Fruit fly (Drosophila melanogaster) whole organism, embryonic: ENCODE data around the gene Ugt49B2.

Source experiments
- B-H1 ChIP-seq: fragments of 200-800 bp; sonication (Bioruptor generic); IDR thresholded peaks from 3 replicates; pipeline ENCODE4 v1.3.6; 2022; ENCODE audit warnings: missing biosample characterization, missing genetic modification characterization
- CG10274 ChIP-seq: fragments of 200-800 bp; sonication (Bioruptor generic); optimal IDR thresholded peaks from 3 replicates; lab custom pipeline; 2017; ENCODE audit warnings: missing biosample characterization, mild to moderate bottlenecking, missing genetic modification characterization
- CG11085 ChIP-seq: fragments of 200-800 bp; sonication (Bioruptor generic); IDR thresholded peaks from 2 replicates; pipeline ENCODE4 v1.3.6; 2022; ENCODE audit warnings: missing biosample characterization, missing genetic modification characterization
- CG11560 ChIP-seq: fragments of 200-800 bp; sonication (Bioruptor generic); IDR thresholded peaks from 3 replicates; pipeline ENCODE4 v1.3.6; 2022; ENCODE audit warnings: missing biosample characterization, missing genetic modification characterization
- CG12155 ChIP-seq: fragments of 200-800 bp; sonication (Bioruptor generic); optimal IDR thresholded peaks from 3 replicates; lab custom pipeline; 2016; ENCODE audit warnings: missing biosample characterization, missing genetic modification characterization
- CG1602 ChIP-seq: fragments of 200-800 bp; sonication (Bioruptor generic); optimal IDR thresholded peaks from 3 replicates; lab custom pipeline; 2016; ENCODE audit warnings: missing biosample characterization, missing genetic modification characterization
- CG2120 ChIP-seq: fragments of 200-800 bp; sonication (Bioruptor generic); optimal IDR thresholded peaks from 3 replicates; lab custom pipeline; 2016; ENCODE audit warnings: missing biosample characterization, missing genetic modification characterization
- CG30020 ChIP-seq: fragments of 200-800 bp; optimal IDR thresholded peaks from 2 replicates; lab custom pipeline; 2019; ENCODE audit warnings: missing biosample characterization, mild to moderate bottlenecking, missing genetic modification characterization, moderate library complexity
- CG32767 ChIP-seq: fragments of 200-800 bp; sonication (Bioruptor generic); IDR thresholded peaks from 2 replicates; pipeline ENCODE4 v1.3.6; 2022; ENCODE audit warnings: missing biosample characterization, missing genetic modification characterization
- CG3281 ChIP-seq: fragments of 200-800 bp; sonication (Bioruptor generic); optimal IDR thresholded peaks from 3 replicates; lab custom pipeline; 2017; ENCODE audit warnings: missing biosample characterization, mild to moderate bottlenecking, missing genetic modification characterization
- CG33213 ChIP-seq: fragments of 200-800 bp; sonication (Bioruptor generic); optimal IDR thresholded peaks from 3 replicates; lab custom pipeline; 2016; ENCODE audit warnings: missing biosample characterization, missing genetic modification characterization
- CG34422 ChIP-seq: fragments of 200-800 bp; sonication (Bioruptor generic); IDR thresholded peaks from 3 replicates; pipeline ENCODE4 v1.3.6; 2022; ENCODE audit warnings: missing biosample characterization, missing genetic modification characterization
- CG6175 ChIP-seq: fragments of 200-800 bp; sonication (Bioruptor generic); IDR thresholded peaks from 3 replicates; pipeline ENCODE4 v1.3.6; 2022; ENCODE audit warnings: missing biosample characterization, missing genetic modification characterization
- CG7271 ChIP-seq: fragments of 200-800 bp; sonication (Bioruptor generic); optimal IDR thresholded peaks from 2 replicates; lab custom pipeline; 2018; ENCODE audit warnings: missing biosample characterization, mild to moderate bottlenecking, missing genetic modification characterization, moderate library complexity
- CG8765 ChIP-seq: fragments of 200-800 bp; sonication (Bioruptor generic); IDR thresholded peaks from 2 replicates; pipeline ENCODE4 v1.3.6; 2022; ENCODE audit warnings: missing biosample characterization, missing genetic modification characterization
- CG9727 ChIP-seq: fragments of 200-800 bp; sonication (Bioruptor generic); optimal IDR thresholded peaks from 3 replicates; lab custom pipeline; 2017; ENCODE audit warnings: missing biosample characterization, mild to moderate bottlenecking, missing genetic modification characterization
- CHES-1-like ChIP-seq: fragments of 200-800 bp; sonication (Bioruptor generic); optimal IDR thresholded peaks from 2 replicates; lab custom pipeline; 2016; ENCODE audit warnings: missing biosample characterization, missing genetic modification characterization
- ERR ChIP-seq: fragments of 200-800 bp; sonication (Bioruptor generic); optimal IDR thresholded peaks from 2 replicates; lab custom pipeline; 2016; ENCODE audit warnings: missing biosample characterization, missing genetic modification characterization
- HLHmδ ChIP-seq: fragments of 200-800 bp; sonication (Bioruptor generic); optimal IDR thresholded peaks from 2 replicates; lab custom pipeline; 2018; ENCODE audit warnings: missing biosample characterization, mild to moderate bottlenecking, missing genetic modification characterization, moderate library complexity
- Lim3 ChIP-seq: fragments of 200-800 bp; sonication (Bioruptor generic); IDR thresholded peaks from 2 replicates; pipeline ENCODE4 v1.3.6; 2022; ENCODE audit warnings: missing biosample characterization, missing genetic modification characterization
- MBD-R2 ChIP-seq: fragments of 200-800 bp; sonication (Bioruptor generic); IDR thresholded peaks from 2 replicates; pipeline ENCODE4 v1.3.6; 2022; ENCODE audit warnings: missing biosample characterization, missing genetic modification characterization
- NK7.1 ChIP-seq: fragments of 200-800 bp; sonication (Bioruptor generic); optimal IDR thresholded peaks from 3 replicates; lab custom pipeline; 2016; ENCODE audit warnings: missing biosample characterization, missing genetic modification characterization
- Neu2 ChIP-seq: fragments of 200-800 bp; sonication (Bioruptor generic); optimal IDR thresholded peaks from 3 replicates; lab custom pipeline; 2016; ENCODE audit warnings: missing biosample characterization, missing genetic modification characterization, borderline replicate concordance
- NfI ChIP-seq: fragments of 200-800 bp; sonication (Bioruptor generic); optimal IDR thresholded peaks from 3 replicates; lab custom pipeline; 2018; ENCODE audit warnings: missing biosample characterization, mild to moderate bottlenecking, missing genetic modification characterization, moderate library complexity
- Optix ChIP-seq: fragments of 200-800 bp; sonication (Bioruptor generic); IDR thresholded peaks from 3 replicates; pipeline ENCODE4 v1.3.6; 2022; ENCODE audit warnings: missing biosample characterization, missing genetic modification characterization
- Sin3A ChIP-seq: fragments of >200 bp; optimal IDR thresholded peaks from 2 replicates; lab custom pipeline; 2018
- Xrp1 ChIP-seq: fragments of 200-800 bp; sonication (Bioruptor generic); IDR thresholded peaks from 2 replicates; pipeline ENCODE4 v1.3.6; 2022; ENCODE audit warnings: missing biosample characterization, missing genetic modification characterization
- al ChIP-seq: fragments of 200-800 bp; sonication (Bioruptor generic); IDR thresholded peaks from 2 replicates; pipeline ENCODE4 v1.3.6; 2022; ENCODE audit warnings: missing biosample characterization, missing genetic modification characterization
- az2 ChIP-seq: fragments of 200-800 bp; sonication (Bioruptor generic); optimal IDR thresholded peaks from 3 replicates; lab custom pipeline; 2016; ENCODE audit warnings: missing biosample characterization, missing genetic modification characterization
- bab2 ChIP-seq: fragments of 200-800 bp; sonication (Bioruptor generic); optimal IDR thresholded peaks from 2 replicates; lab custom pipeline; 2016; ENCODE audit warnings: missing biosample characterization, missing genetic modification characterization
- croc ChIP-seq: fragments of 200-800 bp; sonication (Bioruptor generic); conservative IDR thresholded peaks from 3 replicates; pipeline ENCODE4 v1.3.6; 2022; ENCODE audit warnings: missing biosample characterization, missing genetic modification characterization
- dan ChIP-seq: fragments of 200-800 bp; sonication (Bioruptor generic); IDR thresholded peaks from 2 replicates; pipeline ENCODE4 v1.3.6; 2022; ENCODE audit warnings: missing biosample characterization, missing genetic modification characterization
- eve ChIP-seq, 2 experiments: fragments of >200 bp; optimal IDR thresholded peaks; 2 replicates each; lab custom pipeline; 2017; ENCODE audit warnings: missing biosample characterization in 2 of 2, missing genetic modification characterization in 2 of 2
- fd3F ChIP-seq: fragments of 200-800 bp; sonication (Bioruptor generic); optimal IDR thresholded peaks from 2 replicates; lab custom pipeline; 2018; ENCODE audit warnings: missing biosample characterization, mild to moderate bottlenecking, missing genetic modification characterization, moderate library complexity
- gem ChIP-seq: fragments of 200-800 bp; sonication (Bioruptor generic); optimal IDR thresholded peaks from 2 replicates; lab custom pipeline; 2019; ENCODE audit warnings: missing biosample characterization, mild to moderate bottlenecking, missing genetic modification characterization, moderate library complexity
- gsb-n ChIP-seq: fragments of 200-800 bp; sonication (Bioruptor generic); optimal IDR thresholded peaks from 3 replicates; lab custom pipeline; 2018; ENCODE audit warnings: missing biosample characterization, mild to moderate bottlenecking, missing genetic modification characterization
- hb ChIP-seq: fragments of 200-800 bp; sonication (Bioruptor generic); IDR thresholded peaks from 3 replicates; pipeline ENCODE4 v1.3.6; 2022; ENCODE audit warnings: missing biosample characterization, missing genetic modification characterization; ENCODE audit not compliant: partially characterized antibody
- nerfin-2 ChIP-seq: fragments of 200-800 bp; sonication (Bioruptor generic); IDR thresholded peaks from 2 replicates; pipeline ENCODE4 v1.3.6; 2022; ENCODE audit warnings: missing biosample characterization, missing genetic modification characterization; ENCODE audit not compliant: partially characterized antibody
- pita ChIP-seq: fragments of 200-800 bp; sonication (Bioruptor generic); optimal IDR thresholded peaks from 2 replicates; lab custom pipeline; 2017; ENCODE audit warnings: missing biosample characterization, mild to moderate bottlenecking, missing genetic modification characterization
- pzg ChIP-seq: fragments of 200-800 bp; sonication (Bioruptor generic); optimal IDR thresholded peaks from 3 replicates; lab custom pipeline; 2018; ENCODE audit warnings: missing biosample characterization, mild to moderate bottlenecking, missing genetic modification characterization, moderate library complexity
- repo ChIP-seq: fragments of 200-800 bp; sonication (Bioruptor generic); optimal IDR thresholded peaks from 2 replicates; lab custom pipeline; 2016; ENCODE audit warnings: missing biosample characterization, missing genetic modification characterization
- run ChIP-seq: fragments of 200-800 bp; sonication (Bioruptor generic); optimal IDR thresholded peaks from 3 replicates; lab custom pipeline; 2018; ENCODE audit warnings: missing biosample characterization, mild to moderate bottlenecking, missing genetic modification characterization
- sens ChIP-seq: fragments of 200-800 bp; sonication (Bioruptor generic); peaks from one replicate; lab custom pipeline; 2016; ENCODE audit warnings: missing biosample characterization, missing genetic modification characterization
- slou ChIP-seq: fragments of 200-800 bp; sonication (Bioruptor generic); optimal IDR thresholded peaks from 3 replicates; lab custom pipeline; 2016; ENCODE audit warnings: missing biosample characterization, missing genetic modification characterization
- slp2 ChIP-seq: fragments of 200-800 bp; sonication (Bioruptor generic); optimal IDR thresholded peaks from 2 replicates; lab custom pipeline; 2016; ENCODE audit warnings: missing biosample characterization, missing genetic modification characterization
- sug ChIP-seq: fragments of 200-800 bp; optimal IDR thresholded peaks from 2 replicates; lab custom pipeline; 2019; ENCODE audit warnings: missing biosample characterization, mild to moderate bottlenecking, missing genetic modification characterization, moderate library complexity
- tap ChIP-seq: fragments of 200-800 bp; optimal IDR thresholded peaks from 3 replicates; lab custom pipeline; 2019; ENCODE audit warnings: missing biosample characterization, mild to moderate bottlenecking, missing genetic modification characterization, moderate library complexity
- trem ChIP-seq: fragments of 200-800 bp; optimal IDR thresholded peaks from 3 replicates; lab custom pipeline; 2019; ENCODE audit warnings: missing biosample characterization, mild to moderate bottlenecking, missing genetic modification characterization, moderate library complexity
- vfl ChIP-seq: fragments of 200-800 bp; sonication (Bioruptor generic); optimal IDR thresholded peaks from 2 replicates; lab custom pipeline; 2016; ENCODE audit warnings: missing biosample characterization, missing genetic modification characterization

Gene Ugt49B2

DNA sequence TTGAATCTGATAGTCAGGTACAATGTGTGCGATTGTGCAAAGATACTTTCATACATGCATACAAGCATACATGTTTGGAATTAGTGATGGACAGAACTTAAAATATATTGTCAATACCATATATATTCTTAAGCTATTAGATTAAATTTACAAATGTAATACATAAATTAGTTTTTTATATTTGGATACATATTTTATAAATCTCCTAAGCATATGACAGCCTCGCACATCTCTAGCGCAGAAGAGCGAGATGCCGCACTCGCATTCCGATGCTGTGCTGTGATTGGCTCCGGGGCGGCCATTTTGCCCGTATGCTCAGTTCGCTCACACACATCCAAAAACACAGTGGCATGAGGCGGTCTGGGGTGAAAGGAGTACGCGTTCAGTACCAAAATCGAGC lies 20.9 kb downstream of the Ugt49B2 start, which contains the start of gene tin (continued):
- TF ChIP-seq CG10274: peak; percentile 49
- peak; percentile 93 for TF ChIP-seq CG8765 (GFP tag; lab: Robert Waterston, UW)
- TF ChIP-seq HLHmδ: peak; percentile 70
- peak; percentile 66; the same call in 2 of the 3 replicates for TF ChIP-seq CG11560 (tag; lab: Robert Waterston, UW)

DNA sequence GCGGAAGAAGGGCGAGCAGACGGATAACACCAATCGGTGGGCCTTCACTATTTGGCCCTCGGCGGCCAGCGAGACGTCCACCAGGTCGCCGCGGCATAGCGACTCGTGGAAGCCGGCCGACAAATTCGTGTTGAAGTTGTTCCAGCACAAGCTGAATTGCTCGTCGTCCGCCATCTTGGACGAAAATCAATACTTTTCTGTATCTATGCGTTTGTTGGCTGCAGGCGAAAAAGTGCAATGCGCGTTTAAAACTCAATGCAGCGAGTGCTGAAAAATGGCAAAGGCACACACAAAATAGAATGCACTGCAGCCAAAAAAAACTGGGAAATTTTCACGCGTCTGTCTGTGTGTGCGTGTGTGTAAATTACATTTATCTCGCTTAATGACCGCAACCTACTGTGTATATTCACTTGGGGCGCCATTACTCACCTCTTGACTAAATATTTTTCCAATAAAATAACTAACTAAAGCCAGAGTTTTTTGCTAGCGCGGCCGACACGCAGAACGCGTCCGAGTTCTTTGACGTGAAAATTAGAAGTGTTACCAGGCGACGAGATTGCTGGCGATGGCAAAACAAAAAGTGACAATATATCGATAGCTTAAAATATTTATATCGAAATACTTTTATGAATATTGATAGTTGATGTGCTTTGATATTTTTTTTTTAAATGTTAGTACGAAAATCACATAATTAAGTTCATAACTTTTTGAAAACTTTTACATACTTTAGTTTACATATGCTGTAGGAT lies 22.5 kb downstream of the Ugt49B2 start:
- no peak for TF ChIP-seq B-H1 (GFP tag; lab: Robert Waterston, UW)
- TF ChIP-seq CG3281: no peak
- TF ChIP-seq gem (tag; lab: Kevin White, UChicago): no peak
- no peak for TF ChIP-seq CG1602 (GFP tag; lab: Kevin White, UChicago)
- no peak for TF ChIP-seq Sin3A
- no peak for TF ChIP-seq Neu2 (GFP tag; lab: Kevin White, UChicago)
- TF ChIP-seq bab2 (GFP tag; lab: Kevin White, UChicago): no peak
- TF ChIP-seq CG11085: no peak
- TF ChIP-seq Lim3: no peak
- TF ChIP-seq MBD-R2 (GFP tag; lab: Robert Waterston, UW): peak; percentile 9; the same call in 1 of the 2 replicates
- no peak for TF ChIP-seq slp2 (GFP tag; lab: Kevin White, UChicago)
- TF ChIP-seq NK7.1 (GFP tag; lab: Kevin White, UChicago): no peak
- no peak for TF ChIP-seq eve (GFP tag; optimal IDR thresholded peaks at IDR 0.05; lab: Kevin White, UChicago)
- peak; percentile 33 for TF ChIP-seq CG33213 (GFP tag; lab: Kevin White, UChicago)
- TF ChIP-seq CG34422: peak; percentile 36; the same call in 1 of the 3 replicates
- peak; percentile 84 for TF ChIP-seq sens (GFP tag; lab: Kevin White, UChicago)
- TF ChIP-seq CG6175 (GFP tag; lab: Robert Waterston, UW): no peak
- TF ChIP-seq CHES-1-like (GFP tag; lab: Kevin White, UChicago): no peak
- 0 out of 2 replicates have a peak, but pooled peaks have one; percentile 54 for TF ChIP-seq CG32767 (GFP tag; lab: Robert Waterston, UW)
- no peak for TF ChIP-seq al (GFP tag; lab: Robert Waterston, UW)
- TF ChIP-seq CG8765 (GFP tag; lab: Robert Waterston, UW): no peak
- no peak for TF ChIP-seq Optix (GFP tag; lab: Robert Waterston, UW)
- no peak for TF ChIP-seq gsb-n
- TF ChIP-seq pzg (GFP tag; lab: Kevin White, UChicago): peak; percentile 67
- TF ChIP-seq nerfin-2: peak; percentile 59; the same call in 1 of the 2 replicates
- TF ChIP-seq Xrp1: no peak
- TF ChIP-seq tap (tag; lab: Kevin White, UChicago): no peak
- no peak for TF ChIP-seq NfI (GFP tag; lab: Kevin White, UChicago)
- TF ChIP-seq croc (GFP tag; lab: Robert Waterston, UW): no peak
- TF ChIP-seq CG7271 (tag; lab: Kevin White, UChicago): peak; percentile 31
- TF ChIP-seq hb (GFP tag; lab: Robert Waterston, UW): no peak; the same call in 2 of the 3 replicates
- TF ChIP-seq CG30020 (tag; lab: Kevin White, UChicago): peak; percentile 70
- no peak for TF ChIP-seq sug (tag; lab: Kevin White, UChicago)
- peak; percentile 18 for TF ChIP-seq CG9727 (GFP tag; lab: Kevin White, UChicago)
- TF ChIP-seq CG12155 (GFP tag; lab: Kevin White, UChicago): no peak
- TF ChIP-seq run (tag; lab: Kevin White, UChicago): no peak
- TF ChIP-seq fd3F: no peak
- TF ChIP-seq dan (GFP tag; lab: Robert Waterston, UW): no peak
- no peak for TF ChIP-seq vfl
- TF ChIP-seq pita: no peak
- no peak for TF ChIP-seq az2 (GFP tag; lab: Kevin White, UChicago)
- TF ChIP-seq CG2120 (GFP tag; lab: Kevin White, UChicago): peak; percentile 10
- TF ChIP-seq repo (GFP tag; lab: Kevin White, UChicago): no peak
- TF ChIP-seq slou (GFP tag; lab: Kevin White, UChicago): no peak
- peak; percentile 5 for TF ChIP-seq trem (tag; lab: Kevin White, UChicago)
- TF ChIP-seq ERR (GFP tag; lab: Kevin White, UChicago): no peak
